In the genomic region with DNA sequence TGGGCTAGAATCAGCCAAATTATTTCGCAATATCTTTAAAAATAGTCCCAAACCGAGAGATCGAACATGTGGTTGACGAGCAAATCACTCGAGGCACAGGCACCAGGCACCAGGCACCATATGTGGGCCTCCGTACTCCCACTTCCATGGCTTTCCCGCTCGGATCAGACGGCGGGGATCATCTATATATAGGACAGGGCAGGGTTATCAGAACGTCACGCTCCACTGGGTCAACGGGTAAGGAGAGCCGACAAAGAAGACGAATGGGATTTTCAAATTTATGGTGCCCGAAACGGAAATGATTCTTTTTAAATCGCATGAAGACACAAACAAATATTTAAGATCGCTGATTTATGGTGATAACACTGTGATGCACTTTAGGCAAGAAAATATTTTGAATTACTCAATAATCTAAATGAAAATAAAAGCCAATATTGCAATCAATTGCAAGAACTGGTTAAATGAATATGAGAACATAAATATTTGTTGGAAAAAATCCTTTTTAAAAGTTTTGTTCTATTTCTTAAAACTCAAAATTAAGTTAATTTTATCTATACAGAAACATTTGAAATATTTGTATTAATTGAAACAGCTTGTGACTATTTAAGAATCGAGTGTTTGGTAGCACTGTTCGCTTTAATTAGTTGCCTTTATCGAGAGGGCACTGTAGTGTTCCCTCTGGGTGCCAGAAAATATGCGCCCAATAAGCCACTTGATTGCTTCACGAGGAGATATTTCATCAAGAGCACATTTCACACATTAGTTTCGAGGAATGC, we compare ENCODE assay signal across 1 fruit fly cellular context.
TF ChIP-seq lines count a peak whose summit lies in the region.

No protein-coding gene starts in this region.

TF ChIP-seq in whole organism, embryonic, 481 proteins besides CTCF, POLR2A, EP300 and RAD21 (continued from another document):
- TF ChIP-seq Nf-YB (GFP tag; optimal IDR thresholded peaks at IDR 0.05; lab: Kevin White, UChicago) (no peak), CG11695 (GFP tag; IDR thresholded peaks at IDR 0.05; lab: Robert Waterston, UW) (no peak), tin (GFP tag; optimal IDR thresholded peaks at IDR 0.05; lab: Kevin White, UChicago) (no peak), dati (GFP tag; IDR thresholded peaks at IDR 0.05; lab: Robert Waterston, UW) (no peak), Sry-β (GFP tag; optimal IDR thresholded peaks at IDR 0.05; lab: Kevin White, UChicago) (no peak), Med (GFP tag; lab: Kevin White, UChicago) (peak; percentile 0), sens (GFP tag; lab: Kevin White, UChicago) (peak; percentile 56), ro (GFP tag; IDR thresholded peaks at IDR 0.05; lab: Robert Waterston, UW) (no peak), CG4404 (GFP tag; IDR thresholded peaks at IDR 0.05; lab: Robert Waterston, UW) (no peak), pita (GFP tag; optimal IDR thresholded peaks at IDR 0.05; lab: Kevin White, UChicago) (no peak), insv (GFP tag; optimal IDR thresholded peaks at IDR 0.05; lab: Kevin White, UChicago) (no peak), tio (GFP tag; optimal IDR thresholded peaks at IDR 0.05; lab: Kevin White, UChicago) (no peak), CG16815 (GFP tag; optimal IDR thresholded peaks at IDR 0.05; lab: Kevin White, UChicago) (no peak), CG4730 (GFP tag; IDR thresholded peaks at IDR 0.05; lab: Robert Waterston, UW) (no peak), CG17361 (GFP tag; IDR thresholded peaks at IDR 0.05; lab: Robert Waterston, UW) (0 out of 3 replicates have a peak, but pooled peaks have one; percentile 24), ftz-f1 (GFP tag; optimal IDR thresholded peaks at IDR 0.05; lab: Kevin White, UChicago) (no peak), CG18262 (tag; optimal IDR thresholded peaks at IDR 0.05; lab: Kevin White, UChicago) (peak; percentile 14), CG6254 (GFP tag; optimal IDR thresholded peaks at IDR 0.05; lab: Kevin White, UChicago) (no peak), Hr78 (GFP tag; optimal IDR thresholded peaks at IDR 0.05; lab: Kevin White, UChicago) (peak in 1 of 2 experiments; percentile 46), CG4820 (GFP tag; optimal IDR thresholded peaks at IDR 0.05; lab: Kevin White, UChicago) (no peak), oc (tag; optimal IDR thresholded peaks at IDR 0.05; lab: Kevin White, UChicago) (no peak), Nf-YC (tag; optimal IDR thresholded peaks at IDR 0.05; lab: Kevin White, UChicago) (no peak), Adf1 (GFP tag; IDR thresholded peaks at IDR 0.05; lab: Robert Waterston, UW) (no peak), CG32767 (GFP tag; IDR thresholded peaks at IDR 0.05; lab: Robert Waterston, UW) (no peak), CG17802 (tag; optimal IDR thresholded peaks at IDR 0.05; lab: Kevin White, UChicago) (no peak), CG13296 (GFP tag; optimal IDR thresholded peaks at IDR 0.05; lab: Kevin White, UChicago) (no peak), CG10462 (GFP tag; optimal IDR thresholded peaks at IDR 0.05; lab: Kevin White, UChicago) (no peak), Elba2 (GFP tag; optimal IDR thresholded peaks at IDR 0.05; lab: Kevin White, UChicago) (peak; percentile 2), jing (GFP tag; optimal IDR thresholded peaks at IDR 0.05; lab: Kevin White, UChicago) (no peak), Six4 (GFP tag; optimal IDR thresholded peaks at IDR 0.05; lab: Kevin White, UChicago) (no peak), sens-2 (GFP tag; IDR thresholded peaks at IDR 0.05; lab: Robert Waterston, UW) (no peak), nom (GFP tag; optimal IDR thresholded peaks at IDR 0.05; lab: Kevin White, UChicago) (no peak), CG2712 (tag; optimal IDR thresholded peaks at IDR 0.05; lab: Kevin White, UChicago) (peak; percentile 13), lola (GFP tag; optimal IDR thresholded peaks at IDR 0.05; lab: Kevin White, UChicago) (no peak), CG17186 (GFP tag; optimal IDR thresholded peaks at IDR 0.05; lab: Kevin White, UChicago) (no peak), crp (GFP tag; optimal IDR thresholded peaks at IDR 0.05; lab: Kevin White, UChicago) (no peak), Awh (GFP tag; IDR thresholded peaks at IDR 0.05; lab: Robert Waterston, UW) (no peak), grau (tag; optimal IDR thresholded peaks at IDR 0.05; lab: Kevin White, UChicago) (peak; percentile 77), gro (GFP tag; optimal IDR thresholded peaks at IDR 0.05; lab: Kevin White, UChicago) (no peak), gem (tag; optimal IDR thresholded peaks at IDR 0.05; lab: Kevin White, UChicago) (peak; percentile 32), esg (GFP tag; conservative IDR thresholded peaks at IDR 0.05; lab: Robert Waterston, UW) (no peak), CG11398 (GFP tag; optimal IDR thresholded peaks at IDR 0.05; lab: Kevin White, UChicago) (no peak), Blimp-1 (GFP tag; optimal IDR thresholded peaks at IDR 0.05; lab: Kevin White, UChicago) (peak; percentile 3), disco-r (GFP tag; optimal IDR thresholded peaks at IDR 0.05; lab: Kevin White, UChicago) (no peak)
